Fruit fly (Drosophila melanogaster) whole organism, adult: ENCODE data around the gene CG14676.

ENCODE experiments used
- CG11617 ChIP-seq: fragments of 200-800 bp; sonication (Bioruptor generic); optimal IDR thresholded peaks from 2 replicates; lab custom pipeline; 2017; ENCODE audit warnings: mild to moderate bottlenecking, missing biosample characterization, missing genetic modification reagents, missing genetic modification characterization
- CG12768 ChIP-seq: fragments of 200-800 bp; sonication (Bioruptor generic); optimal IDR thresholded peaks from 2 replicates; lab custom pipeline; 2017; ENCODE audit warnings: missing biosample characterization, missing genetic modification characterization, mild to moderate bottlenecking, moderate library complexity, missing genetic modification reagents
- CG14711 ChIP-seq: fragments of 200-800 bp; sonication (Bioruptor generic); optimal IDR thresholded peaks from 2 replicates; lab custom pipeline; 2018; ENCODE audit warnings: missing biosample characterization, mild to moderate bottlenecking, missing genetic modification characterization, moderate library complexity
- CG1620 ChIP-seq: fragments of 200-800 bp; sonication (Bioruptor generic); optimal IDR thresholded peaks from 2 replicates; lab custom pipeline; 2016; ENCODE audit warnings: missing biosample characterization, missing genetic modification characterization
- CG33017 ChIP-seq: fragments of 200-800 bp; sonication (Bioruptor generic); optimal IDR thresholded peaks from 2 replicates; lab custom pipeline; 2018; ENCODE audit warnings: missing biosample characterization, mild to moderate bottlenecking, missing genetic modification characterization, moderate library complexity
- CG7045 ChIP-seq: fragments of 200-800 bp; sonication (Bioruptor generic); optimal IDR thresholded peaks from 2 replicates; lab custom pipeline; 2017; ENCODE audit warnings: missing biosample characterization, mild to moderate bottlenecking, missing genetic modification characterization
- Crg-1 ChIP-seq: fragments of 200-800 bp; sonication (Bioruptor generic); optimal IDR thresholded peaks from 2 replicates; lab custom pipeline; 2016; ENCODE audit warnings: missing biosample characterization, missing genetic modification characterization
- Hr96 ChIP-seq: fragments of 200-800 bp; sonication (Bioruptor generic); optimal IDR thresholded peaks from 2 replicates; lab custom pipeline; 2016; ENCODE audit warnings: missing biosample characterization, missing genetic modification characterization
- Mnt ChIP-seq: fragments of 200-800 bp; sonication (Bioruptor generic); optimal IDR thresholded peaks from 2 replicates; lab custom pipeline; 2016; ENCODE audit warnings: missing biosample characterization, mild to moderate bottlenecking, missing genetic modification characterization
- kay ChIP-seq: fragments of 200-800 bp; sonication (Bioruptor generic); peaks from one replicate; lab custom pipeline; 2016; ENCODE audit warnings: missing biosample characterization, missing genetic modification characterization, borderline replicate concordance
- ovo ChIP-seq: fragments of 200-800 bp; sonication (Bioruptor generic); optimal IDR thresholded peaks from 2 replicates; lab custom pipeline; 2016; ENCODE audit warnings: missing biosample characterization, missing genetic modification characterization
- tj ChIP-seq: fragments of 200-800 bp; sonication (Bioruptor generic); optimal IDR thresholded peaks from 3 replicates; lab custom pipeline; 2017; ENCODE audit warnings: missing biosample characterization, mild to moderate bottlenecking, missing genetic modification characterization, moderate library complexity

dm6 chr3R:5877367-5877766, 30.3 kb downstream of the CG14676 start:
- TF ChIP-seq CG7045 (no peak), CG11617 (no peak), Mnt (GFP tag; lab: Kevin White, UChicago) (no peak), CG14711 (no peak), Hr96 (no peak), Crg-1 (GFP tag; lab: Kevin White, UChicago) (no peak), kay (no peak), ovo (GFP tag; lab: Kevin White, UChicago) (no peak), CG1620 (no peak), CG33017 (tag; lab: Kevin White, UChicago) (no peak), CG12768 (GFP tag; lab: Kevin White, UChicago) (no peak), tj (GFP tag; lab: Kevin White, UChicago) (no peak)
